Worm (Caenorhabditis elegans) whole organism, young adult: Measurements from ENCODE around the gene msp-113.

ENCODE experiments used
- F39B2.1 ChIP-seq: fragments of 200-800 bp; sonication (Bioruptor generic); IDR thresholded peaks from 2 replicates; pipeline ENCODE4 v1.3.6; 2022; ENCODE audit warnings: missing genetic modification reagents, missing genetic modification characterization, missing compliant biosample characterization
- attf-5 ChIP-seq: fragments of 200-800 bp; sonication (Bioruptor generic); optimal IDR thresholded peaks from 2 replicates; lab custom pipeline; 2018; ENCODE audit warnings: mild to moderate bottlenecking, missing genetic modification characterization, missing compliant biosample characterization
- egrh-3 ChIP-seq: fragments of 200-800 bp; sonication (Bioruptor generic); IDR thresholded peaks from 2 replicates; pipeline ENCODE4 v1.3.6; 2022; ENCODE audit warnings: missing genetic modification reagents, missing genetic modification characterization, missing compliant biosample characterization
- madf-10 ChIP-seq: sonication (generic microtip); optimal IDR thresholded peaks from 2 replicates; lab custom pipeline; 2016; ENCODE audit warnings: mild to moderate bottlenecking, missing genetic modification characterization, missing compliant biosample characterization
- nhr-90 ChIP-seq: sonication (generic microtip); optimal IDR thresholded peaks from 2 replicates; lab custom pipeline; 2016; ENCODE audit warnings: missing genotype, mild to moderate bottlenecking, missing genetic modification characterization, missing compliant biosample characterization
- pha-4 ChIP-seq: fragments of 150-350 bp; sonication (generic microtip); optimal IDR thresholded peaks from 2 replicates; lab custom pipeline; 2014; ENCODE audit warnings: missing biosample characterization, missing genetic modification reagents, missing genetic modification characterization
- snpc-4 ChIP-seq, 5 experiments: fragments of 150-350 bp in 1 of 5; sonication (generic microtip) in 4 of 5; optimal IDR thresholded peaks; 2 replicates each; lab custom pipeline; 2014 to 2018; ENCODE audit warnings: missing genetic modification characterization in 5 of 5, missing biosample characterization in 3 of 5, antibody characterized with exemption in 2 of 5, mild to moderate bottlenecking in 2 of 5, missing compliant biosample characterization in 2 of 5, missing genotype in 2 of 5, moderate library complexity in 2 of 5, missing genetic modification reagents in 1 of 5
- unc-130 ChIP-seq: sonication (generic microtip); optimal IDR thresholded peaks from 2 replicates; lab custom pipeline; 2016; ENCODE audit warnings: missing genetic modification reagents, missing genetic modification characterization, missing compliant biosample characterization
- ztf-6 ChIP-seq: fragments of 200-800 bp; sonication (Bioruptor generic); IDR thresholded peaks from 2 replicates; pipeline ENCODE4 v1.3.6; 2022; ENCODE audit warnings: missing genetic modification reagents, missing genetic modification characterization, missing compliant biosample characterization

- TF ChIP-seq madf-10 (tag; lab: Kevin White, UChicago), result no peak
- TF ChIP-seq ztf-6 (GFP tag; lab: Robert Waterston, UW), result no peak
- no peak for TF ChIP-seq egrh-3 (GFP tag; lab: Robert Waterston, UW)
- no peak for TF ChIP-seq snpc-4 (GFP tag; optimal IDR thresholded peaks at IDR 0.05; lab: Kevin White, UChicago)
- TF ChIP-seq snpc-4 (tag; optimal IDR thresholded peaks at IDR 0.05; lab: Kevin White, UChicago), result no peak
- TF ChIP-seq nhr-90 (tag; lab: Kevin White, UChicago), result no peak
- TF ChIP-seq attf-5 (GFP tag; lab: Kevin White, UChicago), result no peak
- no peak for TF ChIP-seq unc-130
- no peak for TF ChIP-seq F39B2.1
- TF ChIP-seq pha-4, result no peak
Measured at ce11 chrIV:5306040-5306439, 8.3 kb downstream of the msp-113 start, which contains the start of gene ZK354.8.
